Worm (Caenorhabditis elegans) whole organism, L2 larva: Measurements from ENCODE around the gene K02E7.1.

Experiments used
- F13H6.1 ChIP-seq: sonication (generic microtip); optimal IDR thresholded peaks from 2 replicates; lab custom pipeline; 2016; ENCODE audit warnings: missing genetic modification characterization, missing compliant biosample characterization
- alr-1 ChIP-seq: fragments of 150-350 bp; optimal IDR thresholded peaks from 2 replicates; lab custom pipeline; 2014; ENCODE audit warnings: missing biosample characterization, missing genetic modification characterization
- nhr-10 ChIP-seq: sonication (generic microtip); optimal IDR thresholded peaks from 2 replicates; lab custom pipeline; 2017; ENCODE audit warnings: missing biosample characterization, missing genetic modification characterization
- nhr-23 ChIP-seq: fragments of 150-350 bp; optimal IDR thresholded peaks from 2 replicates; lab custom pipeline; 2014; ENCODE audit warnings: missing biosample characterization, missing genetic modification reagents, missing genetic modification characterization
- nhr-237 ChIP-seq: fragments of 150-350 bp; optimal IDR thresholded peaks from 2 replicates; lab custom pipeline; 2014; ENCODE audit warnings: missing biosample characterization, missing genetic modification characterization
- nhr-25 ChIP-seq: fragments of 150-350 bp; sonication (generic microtip); optimal IDR thresholded peaks from 3 replicates; lab custom pipeline; 2014; ENCODE audit warnings: missing biosample characterization, missing genetic modification characterization
- snpc-4 ChIP-seq: fragments of 150-350 bp; optimal IDR thresholded peaks from 2 replicates; lab custom pipeline; 2014; ENCODE audit warnings: missing biosample characterization, missing genetic modification characterization
- unc-62 ChIP-seq: fragments of 150-350 bp; optimal IDR thresholded peaks from 2 replicates; lab custom pipeline; 2014; ENCODE audit warnings: missing biosample characterization, missing genetic modification reagents, missing genetic modification characterization
- zag-1 ChIP-seq: fragments of 150-350 bp; optimal IDR thresholded peaks from 2 replicates; lab custom pipeline; 2014; ENCODE audit warnings: missing biosample characterization, missing genetic modification characterization
- ztf-1 ChIP-seq: fragments of 200-800 bp; sonication (Bioruptor generic); conservative IDR thresholded peaks from 2 replicates; pipeline ENCODE4 v1.3.6; 2022; ENCODE audit warnings: missing genetic modification characterization, missing compliant biosample characterization
- ztf-11 ChIP-seq: sonication (generic microtip); optimal IDR thresholded peaks from 2 replicates; lab custom pipeline; 2017; ENCODE audit warnings: missing biosample characterization, missing genetic modification characterization

ce11 chrII:1124757-1125156, 41.8 kb downstream of the K02E7.1 start:
- no peak for TF ChIP-seq nhr-23 (tag; lab: Kevin White, UChicago)
- TF ChIP-seq ztf-1 (GFP tag; lab: Robert Waterston, UW): no peak
- no peak for TF ChIP-seq unc-62 (GFP tag; lab: Kevin White, UChicago)
- no peak for TF ChIP-seq zag-1
- TF ChIP-seq nhr-10 (tag; lab: Kevin White, UChicago): no peak
- TF ChIP-seq ztf-11: no peak
- no peak for TF ChIP-seq snpc-4 (tag; lab: Kevin White, UChicago)
- TF ChIP-seq alr-1 (tag; lab: Kevin White, UChicago): no peak
- no peak for TF ChIP-seq nhr-25 (tag; lab: Kevin White, UChicago)
- TF ChIP-seq nhr-237: no peak
- no peak for TF ChIP-seq F13H6.1
